Worm (Caenorhabditis elegans) whole organism, L1 larva: ENCODE results near the gene F42A9.8.

Experiments used
- C34B4.2 ChIP-seq: sonication (generic microtip); optimal IDR thresholded peaks from 2 replicates; lab custom pipeline; 2017; ENCODE audit warnings: mild to moderate bottlenecking, missing genetic modification characterization, missing compliant biosample characterization
- ama-1 ChIP-seq: fragments of 150-350 bp; optimal IDR thresholded peaks from 2 replicates; lab custom pipeline; 2014
- ceh-8 ChIP-seq: fragments of 200-800 bp; sonication (Bioruptor generic); optimal IDR thresholded peaks from 2 replicates; lab custom pipeline; 2018; ENCODE audit warnings: mild to moderate bottlenecking, missing genetic modification characterization, moderate library complexity, missing compliant biosample characterization
- ceh-88 ChIP-seq: fragments of 200-800 bp; sonication (Bioruptor generic); IDR thresholded peaks from 2 replicates; pipeline ENCODE4 v1.3.6; 2022; ENCODE audit warnings: missing genetic modification characterization, missing compliant biosample characterization
- efl-1 ChIP-seq, 4 experiments: fragments of 150-350 bp; optimal IDR thresholded peaks in 3 of 4; peaks in 1 of 4; 1 replicate in 1 of 4; 2 replicates in 3 of 4; lab custom pipeline; 2014; ENCODE audit warnings: missing biosample characterization in 2 of 4, missing genetic modification characterization in 2 of 4, missing genetic modification reagents in 2 of 4
- egl-13 ChIP-seq: sonication (generic microtip); optimal IDR thresholded peaks from 2 replicates; lab custom pipeline; 2016; ENCODE audit warnings: missing genotype, missing genetic modification reagents, missing genetic modification characterization, missing compliant biosample characterization
- egl-27 ChIP-seq, 2 experiments: fragments of 150-350 bp in 1 of 2; sonication (generic microtip); optimal IDR thresholded peaks; 3 replicates each; lab custom pipeline; 2017 to 2018; ENCODE audit warnings: missing biosample characterization in 2 of 2, missing genetic modification characterization in 2 of 2, missing genetic modification reagents in 2 of 2
- elt-2 ChIP-seq: sonication (generic microtip); optimal IDR thresholded peaks from 2 replicates; lab custom pipeline; 2016; ENCODE audit warnings: missing genetic modification characterization, mild to moderate bottlenecking, inconsistent platforms, missing compliant biosample characterization, missing genetic modification reagents
- elt-3 ChIP-seq, 6 experiments: fragments of 150-350 bp in 1 of 6; sonication (generic microtip); optimal IDR thresholded peaks; 2 replicates each; lab custom pipeline; 2017 to 2018; ENCODE audit warnings: missing biosample characterization in 6 of 6, missing genetic modification characterization in 6 of 6, inconsistent platforms in 1 of 6
- fkh-8 ChIP-seq: sonication (generic microtip); optimal IDR thresholded peaks from 2 replicates; lab custom pipeline; 2016; ENCODE audit warnings: mild to moderate bottlenecking, missing genetic modification characterization, missing compliant biosample characterization
- hpl-2 ChIP-seq: fragments of 150-350 bp; optimal IDR thresholded peaks from 2 replicates; lab custom pipeline; 2014; ENCODE audit warnings: missing biosample characterization, missing genetic modification reagents, missing genetic modification characterization
- isw-1 ChIP-seq: fragments of 200-800 bp; sonication (Bioruptor generic); IDR thresholded peaks from 2 replicates; pipeline ENCODE4 v1.3.6; 2022; ENCODE audit warnings: missing genetic modification characterization, missing compliant biosample characterization
- lin-14 ChIP-seq: fragments of 200-800 bp; sonication (Bioruptor generic); optimal IDR thresholded peaks from 2 replicates; lab custom pipeline; 2018; ENCODE audit warnings: mild to moderate bottlenecking, missing genetic modification characterization, moderate library complexity, missing compliant biosample characterization
- lin-35 ChIP-seq, 2 experiments: fragments of 150-350 bp; optimal IDR thresholded peaks; 2 replicates each; lab custom pipeline; 2014; ENCODE audit warnings: missing biosample characterization in 2 of 2, missing genetic modification characterization in 2 of 2, missing genetic modification reagents in 2 of 2
- lsy-2 ChIP-seq, 2 experiments: fragments of 150-350 bp; optimal IDR thresholded peaks; 2 replicates each; lab custom pipeline; 2014; ENCODE audit warnings: missing biosample characterization in 2 of 2, missing genetic modification characterization in 2 of 2
- mdl-1 ChIP-seq, 2 experiments: fragments of 150-350 bp; optimal IDR thresholded peaks; 2 replicates each; lab custom pipeline; 2014 to 2017; ENCODE audit warnings: missing biosample characterization in 2 of 2, missing genetic modification characterization in 2 of 2, inconsistent platforms in 1 of 2
- mef-2 ChIP-seq: fragments of 150-350 bp; optimal IDR thresholded peaks from 2 replicates; lab custom pipeline; 2014; ENCODE audit warnings: missing biosample characterization, missing genetic modification characterization
- nhr-11 ChIP-seq: fragments of 150-350 bp; optimal IDR thresholded peaks from 2 replicates; lab custom pipeline; 2014; ENCODE audit warnings: missing biosample characterization, missing genetic modification characterization
- nhr-12 ChIP-seq: sonication (generic microtip); optimal IDR thresholded peaks from 2 replicates; lab custom pipeline; 2017; ENCODE audit warnings: missing biosample characterization, missing genetic modification characterization
- nhr-19 ChIP-seq: fragments of 200-800 bp; sonication (Bioruptor generic); conservative IDR thresholded peaks from 2 replicates; pipeline ENCODE4 v1.3.6; 2022; ENCODE audit warnings: missing genetic modification characterization, missing compliant biosample characterization
- nhr-20 ChIP-seq: sonication (generic microtip); optimal IDR thresholded peaks from 2 replicates; lab custom pipeline; 2016; ENCODE audit warnings: mild to moderate bottlenecking, missing genetic modification characterization, missing compliant biosample characterization
- nhr-237 ChIP-seq: fragments of 150-350 bp; optimal IDR thresholded peaks from 2 replicates; lab custom pipeline; 2014; ENCODE audit warnings: missing biosample characterization, missing genetic modification characterization
- nhr-28 ChIP-seq: fragments of 150-350 bp; optimal IDR thresholded peaks from 2 replicates; lab custom pipeline; 2014; ENCODE audit warnings: missing biosample characterization, missing genetic modification characterization
- nhr-71 ChIP-seq: sonication (generic microtip); optimal IDR thresholded peaks from 2 replicates; lab custom pipeline; 2016; ENCODE audit warnings: mild to moderate bottlenecking, missing genetic modification characterization, moderate library complexity, missing compliant biosample characterization
- nhr-77 ChIP-seq: fragments of 150-350 bp; optimal IDR thresholded peaks from 2 replicates; lab custom pipeline; 2014; ENCODE audit warnings: missing biosample characterization, missing genetic modification characterization
- nhr-90 ChIP-seq: sonication (generic microtip); optimal IDR thresholded peaks from 2 replicates; lab custom pipeline; 2016; ENCODE audit warnings: mild to moderate bottlenecking, missing genetic modification characterization, missing compliant biosample characterization; ENCODE audit not compliant: poor library complexity
- pag-3 ChIP-seq: sonication (generic microtip); optimal IDR thresholded peaks from 2 replicates; lab custom pipeline; 2017; ENCODE audit warnings: missing genetic modification characterization, mild to moderate bottlenecking, missing compliant biosample characterization, antibody characterized with exemption, borderline replicate concordance; ENCODE audit not compliant: insufficient read depth
- pax-3 ChIP-seq: fragments of 200-800 bp; sonication (Bioruptor generic); optimal IDR thresholded peaks from 2 replicates; lab custom pipeline; 2018; ENCODE audit warnings: mild to moderate bottlenecking, missing genetic modification characterization, moderate library complexity, missing compliant biosample characterization
- snpc-4 ChIP-seq: fragments of 150-350 bp; optimal IDR thresholded peaks from 2 replicates; lab custom pipeline; 2014; ENCODE audit warnings: missing biosample characterization, missing genetic modification characterization
- tlp-1 ChIP-seq: fragments of 150-350 bp; optimal IDR thresholded peaks from 2 replicates; lab custom pipeline; 2014; ENCODE audit warnings: missing biosample characterization, missing genetic modification characterization
- unc-62 ChIP-seq: fragments of 150-350 bp; optimal IDR thresholded peaks from 2 replicates; lab custom pipeline; 2014; ENCODE audit warnings: missing biosample characterization, missing genetic modification reagents, missing genetic modification characterization
- unc-98 ChIP-seq: fragments of 200-800 bp; sonication (Bioruptor generic); IDR thresholded peaks from 2 replicates; pipeline ENCODE4 v1.3.6; 2022; ENCODE audit warnings: missing genetic modification characterization, missing compliant biosample characterization
- zag-1 ChIP-seq: fragments of 150-350 bp; optimal IDR thresholded peaks from 2 replicates; lab custom pipeline; 2014; ENCODE audit warnings: missing biosample characterization, missing genetic modification characterization
- ztf-11 ChIP-seq, 2 experiments: sonication (generic microtip); optimal IDR thresholded peaks; 2 replicates each; lab custom pipeline; 2016 to 2017; ENCODE audit warnings: missing genetic modification characterization in 2 of 2, missing biosample characterization in 1 of 2, missing compliant biosample characterization in 1 of 2

F42A9.8 gene

DNA sequence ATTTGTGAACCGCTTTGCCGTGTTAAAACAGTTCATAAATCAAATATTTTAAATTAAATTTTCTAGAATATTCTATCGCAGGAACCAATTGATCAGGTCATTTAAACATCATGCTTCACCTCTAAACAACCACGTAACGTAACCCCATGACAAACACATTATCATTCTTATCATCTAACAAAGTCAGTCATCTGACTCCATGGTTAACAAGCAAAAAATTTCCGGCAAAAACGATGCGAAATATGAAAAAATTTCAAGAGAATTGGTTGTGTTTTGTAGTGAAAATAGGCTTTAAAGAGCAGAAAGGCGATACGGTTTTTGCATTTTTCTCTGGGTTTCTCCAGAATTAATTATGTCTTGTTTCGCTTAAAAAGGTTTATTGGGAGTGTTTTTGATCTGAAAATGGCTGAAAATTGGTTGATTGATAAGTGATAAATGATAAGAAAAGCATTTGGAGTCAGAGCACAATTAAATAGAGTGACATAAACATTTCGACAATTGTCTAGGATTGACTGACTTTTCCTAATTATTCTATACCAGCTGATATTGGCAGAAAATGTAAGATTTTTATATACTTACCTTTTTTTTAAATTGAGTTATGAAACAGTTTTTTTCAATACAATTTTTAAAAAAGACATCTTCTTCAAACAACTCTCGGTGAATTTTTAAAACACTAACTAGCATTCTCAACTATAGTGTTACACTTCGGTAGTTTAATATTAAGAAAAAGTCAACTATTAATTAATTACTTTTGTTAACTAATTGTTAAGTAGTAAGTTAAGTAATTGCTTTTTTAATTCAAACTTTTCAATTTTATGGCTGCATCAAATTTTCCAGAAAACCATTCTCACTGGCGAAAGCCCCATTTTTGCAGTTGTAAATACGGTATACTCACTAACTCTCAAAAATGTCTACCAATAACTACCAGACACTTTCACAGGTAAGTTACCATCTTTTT is 33.2 kb downstream of the F42A9.8 start, which contains the start of gene catp-7:
TSS of gene catp-7 (plus strand) at position 908 of the 958 bp plus-strand sequence.
- TF ChIP-seq hpl-2 (GFP tag; lab: Kevin White, UChicago) (peak; percentile 6), mef-2 (tag; lab: Kevin White, UChicago) (no peak), egl-13 (tag; lab: Kevin White, UChicago) (no peak), nhr-71 (peak; percentile 41), zag-1 (tag; lab: Kevin White, UChicago) (no peak), unc-62 (GFP tag; lab: Kevin White, UChicago) (no peak), ama-1 (lab: Kevin White, UChicago) (peak; percentile 34), unc-98 (GFP tag; lab: Robert Waterston, UW) (no peak), nhr-237 (tag; lab: Kevin White, UChicago) (no peak), elt-2 (tag; lab: Kevin White, UChicago) (peak; percentile 97), ztf-11 (tag; optimal IDR thresholded peaks at IDR 0.05; lab: Kevin White, UChicago) (no peak), nhr-28 (tag; lab: Kevin White, UChicago) (no peak), lin-14 (GFP tag; lab: Kevin White, UChicago) (peak; percentile 12), tlp-1 (no peak), lsy-2 (tag; optimal IDR thresholded peaks at IDR 0.05; lab: Kevin White, UChicago) (peak in 1 of 2 experiments; percentile 13), isw-1 (GFP tag; lab: Robert Waterston, UW) (no peak), nhr-90 (tag; lab: Kevin White, UChicago) (peak; percentile 15), nhr-12 (tag; lab: Kevin White, UChicago) (no peak), fkh-8 (tag; lab: Kevin White, UChicago) (no peak), ceh-88 (GFP tag; lab: Robert Waterston, UW) (no peak), lin-35 (GFP tag; optimal IDR thresholded peaks at IDR 0.05; lab: Kevin White, UChicago) (peak in 1 of 2 experiments; percentile 56), efl-1 (optimal IDR thresholded peaks at IDR 0.05; lab: Kevin White, UChicago) (no peak), efl-1 (GFP tag; optimal IDR thresholded peaks at IDR 0.05 in 1 of 2; lab: Kevin White, UChicago) (peak in 1 of 2 experiments; percentile 86), nhr-20 (tag; lab: Kevin White, UChicago) (peak; percentile 32), nhr-11 (no peak)

DNA sequence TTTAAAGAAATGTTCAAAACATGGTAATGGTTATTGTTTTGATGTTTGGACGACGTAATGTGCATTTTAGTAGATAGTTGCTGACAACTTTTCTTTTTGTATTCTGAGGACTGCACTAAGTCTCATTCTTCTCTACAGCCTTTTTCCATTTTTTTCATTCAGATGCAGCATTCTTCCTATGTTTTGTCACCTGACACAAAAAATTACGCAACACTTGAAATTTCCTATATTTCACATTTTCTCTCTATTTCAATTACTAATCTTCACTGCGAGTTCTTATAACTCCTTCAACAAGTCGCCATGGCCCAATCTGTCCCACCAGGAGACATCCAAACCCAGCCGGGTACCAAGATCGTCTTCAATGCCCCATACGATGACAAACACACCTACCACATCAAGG is 47.4 kb downstream of the F42A9.8 start, which contains the start of gene Y59H11AM.1:
TSS of gene Y59H11AM.1 (plus strand) at position 301 of the 400 bp plus-strand sequence.
- TF ChIP-seq nhr-19 (GFP tag; lab: Robert Waterston, UW) (no peak), isw-1 (GFP tag; lab: Robert Waterston, UW) (no peak), unc-98 (GFP tag; lab: Robert Waterston, UW) (no peak), nhr-90 (tag; lab: Kevin White, UChicago) (no peak)

DNA sequence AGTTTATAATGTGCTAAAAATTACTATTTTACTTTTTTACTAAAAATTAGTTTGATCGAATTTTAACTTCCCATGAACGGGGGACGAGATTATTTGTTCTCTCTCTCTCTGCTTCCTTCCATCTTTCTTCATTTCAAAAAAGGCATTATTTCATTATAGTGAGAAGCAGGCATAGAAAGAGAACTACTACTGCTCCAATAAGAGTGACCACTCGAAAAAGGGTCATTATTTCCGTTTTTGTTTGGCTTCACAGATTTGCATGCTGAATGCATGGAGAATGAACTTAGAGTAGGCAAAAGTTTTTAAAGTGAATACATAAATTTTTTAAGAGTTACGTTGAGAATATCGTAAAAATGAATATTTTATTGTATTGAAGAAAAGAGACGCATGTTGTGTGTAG is 47.9 kb downstream of the F42A9.8 start:
- no peak for TF ChIP-seq elt-2 (tag; lab: Kevin White, UChicago)
- no peak for TF ChIP-seq C34B4.2 (tag; lab: Kevin White, UChicago)
- TF ChIP-seq mdl-1 (tag; optimal IDR thresholded peaks at IDR 0.05; lab: Kevin White, UChicago): no peak
- no peak for TF ChIP-seq pag-3
- TF ChIP-seq ceh-8 (GFP tag; lab: Kevin White, UChicago): no peak
- no peak for TF ChIP-seq elt-3 (tag; optimal IDR thresholded peaks at IDR 0.05; lab: Kevin White, UChicago)
- TF ChIP-seq snpc-4 (tag; lab: Kevin White, UChicago): no peak
- no peak for TF ChIP-seq nhr-77 (tag; lab: Kevin White, UChicago)
- no peak for TF ChIP-seq nhr-28 (tag; lab: Kevin White, UChicago)
- TF ChIP-seq pax-3 (tag; lab: Kevin White, UChicago): no peak
- TF ChIP-seq egl-27 (tag; optimal IDR thresholded peaks at IDR 0.05; lab: Kevin White, UChicago): no peak
- TF ChIP-seq, all 84 proteins: peak for 0
